Fruit fly (Drosophila melanogaster): ENCODE results near the gene Pcif1.

dm6 chr3L:20787835-20788380, 1.9 kb upstream of the Pcif1 start, which contains the start of gene CG11396:
- no peak for TF ChIP-seq Sin3A (optimal IDR thresholded peaks at IDR 0.05)
- TF ChIP-seq Myc (optimal IDR thresholded peaks at IDR 0.05): no peak
